Worm (Caenorhabditis elegans): ENCODE results near the gene eat-20.

Gene eat-20

ce11 chrX:15554910-15555309 lies 45.1 kb downstream of the eat-20 start:
- TF ChIP-seq unc-62 (GFP tag; optimal IDR thresholded peaks at IDR 0.05): no peak

- no peak for TF ChIP-seq unc-62 (GFP tag; optimal IDR thresholded peaks at IDR 0.05)
Measured at ce11 chrX:15555529-15555928, 45.7 kb downstream of the eat-20 start.

- no peak for TF ChIP-seq unc-62 (GFP tag; optimal IDR thresholded peaks at IDR 0.05)
Measured at ce11 chrX:15557849-15558248, 48.0 kb downstream of the eat-20 start, which contains the start of gene lron-3. Gene lron-3 (minus strand): TSS chrX:15557949.

ce11 chrX:15559473-15559872 lies 49.7 kb downstream of the eat-20 start:
- TF ChIP-seq unc-62 (GFP tag; optimal IDR thresholded peaks at IDR 0.05): no peak

ce11 chrX:15564338-15564737 lies 54.5 kb downstream of the eat-20 start:
- TF ChIP-seq unc-62 (GFP tag; optimal IDR thresholded peaks at IDR 0.05): no peak

ce11 chrX:15566640-15567039 lies 56.8 kb downstream of the eat-20 start:
- TF ChIP-seq unc-62 (GFP tag; optimal IDR thresholded peaks at IDR 0.05): no peak

ce11 chrX:15567986-15568940 lies 58.5 kb downstream of the eat-20 start, which contains the start of gene dyn-1:
Gene dyn-1 (plus strand): TSS chrX:15568890.
- no peak for TF ChIP-seq unc-62 (GFP tag; optimal IDR thresholded peaks at IDR 0.05)

- no peak for TF ChIP-seq unc-62 (GFP tag; optimal IDR thresholded peaks at IDR 0.05)
Measured at ce11 chrX:15569633-15570032, 59.8 kb downstream of the eat-20 start.

ce11 chrX:15572021-15572420 lies 62.2 kb downstream of the eat-20 start:
- no peak for TF ChIP-seq unc-62 (GFP tag; optimal IDR thresholded peaks at IDR 0.05)
